Fruit fly (Drosophila melanogaster) Kc167 (cell line): Measurements from ENCODE around the gene CG31643.

ENCODE experiments used
- h ChIP-seq: fragments of >200 bp; optimal IDR thresholded peaks from 3 replicates; lab custom pipeline; 2018; ENCODE audit warnings: missing external identifiers
- insv ChIP-seq: fragments of >200 bp; optimal IDR thresholded peaks from 3 replicates; lab custom pipeline; 2018; ENCODE audit warnings: missing external identifiers
- psq ChIP-seq: fragments of >200 bp; optimal IDR thresholded peaks from 2 replicates; lab custom pipeline; 2017; ENCODE audit warnings: missing external identifiers
- ttk ChIP-seq: sonication (Bioruptor generic); optimal IDR thresholded peaks from 2 replicates; lab custom pipeline; 2017; ENCODE audit warnings: missing external identifiers

DNA sequence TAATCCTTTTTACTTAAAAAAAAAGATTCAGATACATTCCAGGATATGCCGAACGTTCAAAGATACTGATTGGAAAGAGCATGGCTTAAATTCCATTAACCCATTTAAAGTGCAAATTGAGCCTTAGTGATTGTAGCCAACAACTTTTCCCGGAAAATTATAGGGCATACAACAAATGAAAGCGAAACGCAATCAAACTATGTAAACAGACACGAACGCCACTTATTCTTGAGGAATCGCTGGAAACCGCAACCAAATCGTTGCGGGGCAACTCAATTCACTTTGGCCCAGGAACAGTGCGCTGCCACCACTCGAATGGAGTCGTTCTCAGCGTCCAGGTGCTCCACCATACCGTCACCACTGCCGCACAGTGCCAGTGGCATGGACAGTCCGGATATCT is 17.4 kb upstream of the CG31643 start, which contains the start of gene CG13996:
- TF ChIP-seq insv (lab: Kevin White, UChicago) (no peak), psq (lab: Kevin White, UChicago) (no peak), h (lab: Kevin White, UChicago) (no peak), ttk (lab: Kevin White, UChicago) (no peak)
